Fruit fly (Drosophila melanogaster) whole organism, prepupa: Measurements from ENCODE around the gene Ulp1.

Source experiments
- Blimp-1 ChIP-seq: fragments of 200-800 bp; sonication (Bioruptor generic); optimal IDR thresholded peaks from 3 replicates; lab custom pipeline; 2017; ENCODE audit warnings: missing biosample characterization, missing genetic modification characterization, mild to moderate bottlenecking, moderate library complexity, missing genetic modification reagents
- CG10631 ChIP-seq: fragments of 200-800 bp; sonication (Bioruptor generic); optimal IDR thresholded peaks from 2 replicates; lab custom pipeline; 2016; ENCODE audit warnings: missing biosample characterization, missing genetic modification characterization
- CG10669 ChIP-seq: fragments of 200-800 bp; sonication (Bioruptor generic); optimal IDR thresholded peaks from 3 replicates; lab custom pipeline; 2018; ENCODE audit warnings: missing biosample characterization, mild to moderate bottlenecking, missing genetic modification characterization, moderate library complexity
- CG11294 ChIP-seq: fragments of 200-800 bp; sonication (Bioruptor generic); IDR thresholded peaks from 2 replicates; pipeline ENCODE4 v1.3.6; 2022; ENCODE audit warnings: missing biosample characterization, missing genetic modification characterization
- CG11902 ChIP-seq: fragments of 200-800 bp; sonication (Bioruptor generic); optimal IDR thresholded peaks from 3 replicates; lab custom pipeline; 2016; ENCODE audit warnings: missing biosample characterization, missing genetic modification characterization
- CG15336 ChIP-seq: fragments of 200-800 bp; sonication (Bioruptor generic); IDR thresholded peaks from 2 replicates; pipeline ENCODE4 v1.3.6; 2022; ENCODE audit warnings: missing biosample characterization, missing genetic modification characterization
- CG1621 ChIP-seq: fragments of 200-800 bp; sonication (Bioruptor generic); optimal IDR thresholded peaks from 3 replicates; lab custom pipeline; 2018; ENCODE audit warnings: missing biosample characterization, mild to moderate bottlenecking, missing genetic modification characterization
- CG16779 ChIP-seq: fragments of 200-800 bp; sonication (Bioruptor generic); optimal IDR thresholded peaks from 3 replicates; lab custom pipeline; 2017; ENCODE audit warnings: missing biosample characterization, mild to moderate bottlenecking, missing genetic modification characterization
- CG3032 ChIP-seq: fragments of 200-800 bp; optimal IDR thresholded peaks from 2 replicates; lab custom pipeline; 2019; ENCODE audit warnings: missing biosample characterization, mild to moderate bottlenecking, missing genetic modification characterization, moderate library complexity
- CG31627 ChIP-seq: fragments of 200-800 bp; sonication (Bioruptor generic); optimal IDR thresholded peaks from 3 replicates; lab custom pipeline; 2016; ENCODE audit warnings: missing biosample characterization, missing genetic modification characterization
- CG34406 ChIP-seq: fragments of 200-800 bp; sonication (Bioruptor generic); optimal IDR thresholded peaks from 3 replicates; lab custom pipeline; 2016; ENCODE audit warnings: missing biosample characterization, missing genetic modification characterization
- CG3919 ChIP-seq: fragments of 200-800 bp; sonication (Bioruptor generic); optimal IDR thresholded peaks from 3 replicates; lab custom pipeline; 2016; ENCODE audit warnings: missing biosample characterization, missing genetic modification characterization
- CG6276 ChIP-seq: fragments of 200-800 bp; sonication (Bioruptor generic); optimal IDR thresholded peaks from 2 replicates; lab custom pipeline; 2017; ENCODE audit warnings: missing biosample characterization, mild to moderate bottlenecking, missing genetic modification characterization
- CG6808 ChIP-seq: fragments of 200-800 bp; sonication (Bioruptor generic); optimal IDR thresholded peaks from 3 replicates; lab custom pipeline; 2017; ENCODE audit warnings: missing biosample characterization, missing genetic modification characterization, mild to moderate bottlenecking, moderate library complexity, missing genetic modification reagents
- CG6854 ChIP-seq: fragments of 200-800 bp; sonication (Bioruptor generic); optimal IDR thresholded peaks from 2 replicates; lab custom pipeline; 2017; ENCODE audit warnings: missing biosample characterization, mild to moderate bottlenecking, missing genetic modification characterization
- CG7368 ChIP-seq: fragments of 200-800 bp; sonication (Bioruptor generic); optimal IDR thresholded peaks from 3 replicates; lab custom pipeline; 2016; ENCODE audit warnings: missing biosample characterization, missing genetic modification characterization
- CG8119 ChIP-seq: fragments of 200-800 bp; sonication (Bioruptor generic); IDR thresholded peaks from 3 replicates; pipeline ENCODE4 v1.3.6; 2022; ENCODE audit warnings: missing biosample characterization, missing genetic modification characterization
- CG8319 ChIP-seq: fragments of 200-800 bp; sonication (Bioruptor generic); optimal IDR thresholded peaks from 3 replicates; lab custom pipeline; 2016; ENCODE audit warnings: missing biosample characterization, missing genetic modification characterization
- CG8632 ChIP-seq: fragments of 200-800 bp; sonication (Bioruptor generic); optimal IDR thresholded peaks from 3 replicates; lab custom pipeline; 2016; ENCODE audit warnings: missing biosample characterization, missing genetic modification characterization
- CG9139 ChIP-seq: fragments of 200-800 bp; sonication (Bioruptor generic); optimal IDR thresholded peaks from 3 replicates; lab custom pipeline; 2017; ENCODE audit warnings: missing biosample characterization, mild to moderate bottlenecking, missing genetic modification characterization
- Eip75B ChIP-seq: fragments of 200-800 bp; sonication (Bioruptor generic); optimal IDR thresholded peaks from 3 replicates; lab custom pipeline; 2016; ENCODE audit warnings: missing biosample characterization, missing genetic modification characterization
- Eip78C ChIP-seq: fragments of 200-800 bp; sonication (Bioruptor generic); peaks from one replicate; lab custom pipeline; 2016; ENCODE audit warnings: missing biosample characterization, missing genetic modification characterization
- Eip93F ChIP-seq: fragments of 200-800 bp; sonication (Bioruptor generic); optimal IDR thresholded peaks from 2 replicates; lab custom pipeline; 2016; ENCODE audit warnings: missing biosample characterization, mild to moderate bottlenecking, missing genetic modification characterization
- Ets21C ChIP-seq: fragments of 200-800 bp; sonication (Bioruptor generic); optimal IDR thresholded peaks from 3 replicates; lab custom pipeline; 2016; ENCODE audit warnings: missing biosample characterization, missing genetic modification characterization
- Hr38 ChIP-seq: sonication (Bioruptor generic); optimal IDR thresholded peaks from 2 replicates; lab custom pipeline; 2016; ENCODE audit warnings: missing biosample characterization, missing genetic modification characterization
- Hr39 ChIP-seq: fragments of 200-800 bp; sonication (Bioruptor generic); optimal IDR thresholded peaks from 2 replicates; lab custom pipeline; 2016; ENCODE audit warnings: missing biosample characterization, missing genetic modification characterization
- Hr4 ChIP-seq: fragments of 200-800 bp; sonication (Bioruptor generic); optimal IDR thresholded peaks from 3 replicates; lab custom pipeline; 2016; ENCODE audit warnings: missing biosample characterization, missing genetic modification characterization
- OdsH ChIP-seq: fragments of 200-800 bp; sonication (Bioruptor generic); optimal IDR thresholded peaks from 3 replicates; lab custom pipeline; 2016; ENCODE audit warnings: missing biosample characterization, missing genetic modification characterization
- Smox ChIP-seq: fragments of 200-800 bp; sonication (Bioruptor generic); optimal IDR thresholded peaks from 3 replicates; lab custom pipeline; 2016; ENCODE audit warnings: missing biosample characterization, missing genetic modification characterization
- Sox15 ChIP-seq: fragments of 200-800 bp; sonication (Bioruptor generic); optimal IDR thresholded peaks from 3 replicates; lab custom pipeline; 2016; ENCODE audit warnings: missing biosample characterization, missing genetic modification characterization
- achi ChIP-seq: fragments of 200-800 bp; sonication (Bioruptor generic); optimal IDR thresholded peaks from 3 replicates; lab custom pipeline; 2016; ENCODE audit warnings: missing biosample characterization, missing genetic modification characterization
- acj6 ChIP-seq: fragments of 200-800 bp; sonication (Bioruptor generic); optimal IDR thresholded peaks from 3 replicates; lab custom pipeline; 2016; ENCODE audit warnings: missing biosample characterization, missing genetic modification characterization
- cyc ChIP-seq: fragments of 200-800 bp; sonication (Bioruptor generic); optimal IDR thresholded peaks from 3 replicates; lab custom pipeline; 2016; ENCODE audit warnings: missing biosample characterization, missing genetic modification characterization
- dac ChIP-seq: fragments of 200-800 bp; sonication (Bioruptor generic); optimal IDR thresholded peaks from 2 replicates; lab custom pipeline; 2017; ENCODE audit warnings: missing biosample characterization, mild to moderate bottlenecking, missing genetic modification characterization
- dsx ChIP-seq: fragments of 200-800 bp; optimal IDR thresholded peaks from 3 replicates; lab custom pipeline; 2019; ENCODE audit warnings: missing biosample characterization, mild to moderate bottlenecking, missing genetic modification characterization, moderate library complexity; ENCODE audit not compliant: poor library complexity, severe bottlenecking
- eg ChIP-seq: fragments of 200-800 bp; sonication (Bioruptor generic); IDR thresholded peaks from 3 replicates; pipeline ENCODE4 v1.3.6; 2022; ENCODE audit warnings: missing biosample characterization, missing genetic modification characterization
- esn ChIP-seq: fragments of 200-800 bp; sonication (Bioruptor generic); optimal IDR thresholded peaks from 2 replicates; lab custom pipeline; 2016; ENCODE audit warnings: missing biosample characterization, mild to moderate bottlenecking, missing genetic modification characterization, moderate library complexity
- fd59A ChIP-seq: fragments of 200-800 bp; sonication (Bioruptor generic); optimal IDR thresholded peaks from 2 replicates; lab custom pipeline; 2017; ENCODE audit warnings: missing biosample characterization, mild to moderate bottlenecking, missing genetic modification characterization, missing genetic modification reagents
- lz ChIP-seq: fragments of 200-800 bp; sonication (Bioruptor generic); optimal IDR thresholded peaks from 3 replicates; lab custom pipeline; 2016; ENCODE audit warnings: missing biosample characterization, missing genetic modification characterization
- net ChIP-seq: fragments of 200-800 bp; sonication (Bioruptor generic); optimal IDR thresholded peaks from 3 replicates; lab custom pipeline; 2016; ENCODE audit warnings: missing biosample characterization, missing genetic modification characterization
- pdm3 ChIP-seq: fragments of 200-800 bp; sonication (Bioruptor generic); optimal IDR thresholded peaks from 3 replicates; lab custom pipeline; 2016; ENCODE audit warnings: missing biosample characterization, missing genetic modification characterization
- salr ChIP-seq, 2 experiments: fragments of 200-800 bp; sonication (Bioruptor generic); optimal IDR thresholded peaks; 3 replicates each; lab custom pipeline; 2016 to 2018; ENCODE audit warnings: missing biosample characterization in 2 of 2, missing genetic modification characterization in 2 of 2, mild to moderate bottlenecking in 1 of 2
- ss ChIP-seq, 2 experiments: fragments of 200-800 bp; sonication (Bioruptor generic); optimal IDR thresholded peaks; 2 replicates in 1 of 2; 3 replicates in 1 of 2; lab custom pipeline; 2017 to 2018; ENCODE audit warnings: mild to moderate bottlenecking in 2 of 2, missing biosample characterization in 2 of 2, missing genetic modification characterization in 2 of 2, moderate library complexity in 1 of 2
- svp ChIP-seq: fragments of 200-800 bp; sonication (Bioruptor generic); peaks from one replicate; lab custom pipeline; 2016; ENCODE audit warnings: missing biosample characterization, missing genetic modification characterization
- topi ChIP-seq: fragments of 200-800 bp; sonication (Bioruptor generic); optimal IDR thresholded peaks from 3 replicates; lab custom pipeline; 2016; ENCODE audit warnings: missing biosample characterization, missing genetic modification characterization

Gene Ulp1

dm6 chrX:19153288-19154130, 54.5 kb downstream of the Ulp1 start (continued):
- TF ChIP-seq salr (GFP tag; optimal IDR thresholded peaks at IDR 0.05; lab: Kevin White, UChicago), result no peak
- no peak for TF ChIP-seq topi (GFP tag; lab: Kevin White, UChicago)
- TF ChIP-seq dac, result no peak
- no peak for TF ChIP-seq Hr38 (GFP tag; lab: Kevin White, UChicago)
- TF ChIP-seq Smox (GFP tag; lab: Kevin White, UChicago), result no peak
- TF ChIP-seq CG10631, result no peak
- TF ChIP-seq esn, result no peak
- TF ChIP-seq fd59A, result no peak
- peak; percentile 62 for TF ChIP-seq Eip75B (GFP tag; lab: Kevin White, UChicago)
- peak; percentile 48; the same call in 2 of the 3 replicates for TF ChIP-seq CG8119 (GFP tag; lab: Robert Waterston, UW)
- TF ChIP-seq CG31627 (GFP tag; lab: Kevin White, UChicago), result no peak
- TF ChIP-seq Sox15 (GFP tag; lab: Kevin White, UChicago), result no peak
- TF ChIP-seq svp (GFP tag; lab: Kevin White, UChicago), result peak; percentile 94
- TF ChIP-seq CG3919 (GFP tag; lab: Kevin White, UChicago), result peak; percentile 2
- peak; percentile 26 for TF ChIP-seq Blimp-1 (GFP tag; lab: Kevin White, UChicago)
- TF ChIP-seq CG11294 (GFP tag; lab: Robert Waterston, UW), result no peak
- no peak for TF ChIP-seq CG3032 (tag; lab: Kevin White, UChicago)
- TF ChIP-seq Hr4 (GFP tag; lab: Kevin White, UChicago), result no peak
- no peak for TF ChIP-seq net
- peak; percentile 20 for TF ChIP-seq CG7368 (GFP tag; lab: Kevin White, UChicago)
- TF ChIP-seq CG6854 (GFP tag; lab: Kevin White, UChicago), result peak; percentile 49
- TF ChIP-seq CG6276, result peak; percentile 41
- TF ChIP-seq CG8632 (GFP tag; lab: Kevin White, UChicago), result no peak
- TF ChIP-seq CG11902 (GFP tag; lab: Kevin White, UChicago), result no peak
- TF ChIP-seq pdm3 (GFP tag; lab: Kevin White, UChicago), result no peak
- no peak for TF ChIP-seq CG34406 (GFP tag; lab: Kevin White, UChicago)
- no peak for TF ChIP-seq acj6
- TF ChIP-seq lz (GFP tag; lab: Kevin White, UChicago), result no peak
- no peak for TF ChIP-seq CG6808 (GFP tag; lab: Kevin White, UChicago)
- TF ChIP-seq Hr39 (GFP tag; lab: Kevin White, UChicago), result no peak
- TF ChIP-seq CG15336, result peak; percentile 53; the same call in 1 of the 2 replicates
- TF ChIP-seq CG9139 (GFP tag; lab: Kevin White, UChicago), result peak; percentile 16
- peak; percentile 29 to 50 for TF ChIP-seq ss (GFP tag; optimal IDR thresholded peaks at IDR 0.05; lab: Kevin White, UChicago)

- TF ChIP-seq pdm3 (GFP tag; lab: Kevin White, UChicago) (peak; percentile 79), Ets21C (GFP tag; lab: Kevin White, UChicago) (peak; percentile 55), achi (GFP tag; lab: Kevin White, UChicago) (peak; percentile 77), CG11902 (GFP tag; lab: Kevin White, UChicago) (peak; percentile 47), Sox15 (GFP tag; lab: Kevin White, UChicago) (peak; percentile 72), OdsH (GFP tag; lab: Kevin White, UChicago) (peak; percentile 84), dac (peak; percentile 18), CG10669 (peak; percentile 62), Smox (GFP tag; lab: Kevin White, UChicago) (peak; percentile 81), acj6 (peak; percentile 79), dsx (GFP tag; lab: Kevin White, UChicago) (no peak), CG8632 (GFP tag; lab: Kevin White, UChicago) (peak; percentile 72), CG6808 (GFP tag; lab: Kevin White, UChicago) (peak; percentile 53), Eip78C (GFP tag; lab: Kevin White, UChicago) (peak; percentile 89), CG16779 (tag; lab: Kevin White, UChicago) (no peak), fd59A (peak; percentile 29), CG6276 (peak; percentile 62), CG6854 (GFP tag; lab: Kevin White, UChicago) (no peak), CG8119 (GFP tag; lab: Robert Waterston, UW) (peak; percentile 77), cyc (peak; percentile 62), CG1621 (tag; lab: Kevin White, UChicago) (peak; percentile 39), CG8319 (GFP tag; lab: Kevin White, UChicago) (peak; percentile 71), net (peak; percentile 67), CG31627 (GFP tag; lab: Kevin White, UChicago) (peak; percentile 77), Eip93F (GFP tag; lab: Kevin White, UChicago) (peak; percentile 37), salr (GFP tag; optimal IDR thresholded peaks at IDR 0.05; lab: Kevin White, UChicago) (peak in 1 of 2 experiments; percentile 62), CG3919 (GFP tag; lab: Kevin White, UChicago) (peak; percentile 69), eg (GFP tag; lab: Robert Waterston, UW) (peak; percentile 60; the same call in 2 of the 3 replicates)
Measured at dm6 chrX:19152570-19153287, 55.3 kb downstream of the Ulp1 start.
